Worm (Caenorhabditis elegans) whole organism, L4 larva: ENCODE measurements around the gene srlf-18.

Experiments
- F37D6.2 ChIP-seq: sonication (generic microtip); optimal IDR thresholded peaks from 2 replicates; lab custom pipeline; 2016; ENCODE audit warnings: mild to moderate bottlenecking, missing genetic modification characterization, missing compliant biosample characterization
- F49E8.2 ChIP-seq: sonication (generic microtip); optimal IDR thresholded peaks from 2 replicates; lab custom pipeline; 2016; ENCODE audit warnings: missing compliant biosample characterization, mild to moderate bottlenecking, missing genetic modification characterization, borderline replicate concordance
- Y5F2A.4 ChIP-seq: fragments of 200-800 bp; sonication (Bioruptor generic); optimal IDR thresholded peaks from 2 replicates; lab custom pipeline; 2018; ENCODE audit warnings: mild to moderate bottlenecking, missing genetic modification characterization, missing compliant biosample characterization
- ZK546.5 ChIP-seq, 2 experiments: sonication (generic microtip); optimal IDR thresholded peaks; 2 replicates each; lab custom pipeline; 2017; ENCODE audit warnings: missing biosample characterization in 2 of 2, missing genetic modification characterization in 2 of 2
- aha-1 ChIP-seq: fragments of 150-350 bp; peaks from one replicate; lab custom pipeline; 2014; ENCODE audit warnings: missing biosample characterization, missing genetic modification characterization
- aly-2 ChIP-seq: sonication (generic microtip); optimal IDR thresholded peaks from 2 replicates; lab custom pipeline; 2018; ENCODE audit warnings: missing biosample characterization, missing genetic modification characterization
- attf-4 ChIP-seq: sonication (generic microtip); optimal IDR thresholded peaks from 3 replicates; lab custom pipeline; 2017; ENCODE audit warnings: missing biosample characterization, missing genetic modification characterization
- ceh-20 ChIP-seq: fragments of 200-800 bp; sonication (Bioruptor generic); IDR thresholded peaks from 2 replicates; pipeline ENCODE4 v1.3.6; 2022; ENCODE audit warnings: missing genetic modification reagents, missing genetic modification characterization, missing compliant biosample characterization
- ceh-62 ChIP-seq: sonication (generic microtip); optimal IDR thresholded peaks from 2 replicates; lab custom pipeline; 2017; ENCODE audit warnings: missing biosample characterization, missing genetic modification characterization
- cey-2 ChIP-seq: sonication (generic microtip); optimal IDR thresholded peaks from 3 replicates; lab custom pipeline; 2017; ENCODE audit warnings: missing genetic modification characterization, mild to moderate bottlenecking, missing compliant biosample characterization, antibody characterized with exemption, borderline replicate concordance; ENCODE audit not compliant: insufficient read depth
- daf-12 ChIP-seq: fragments of 150-350 bp; optimal IDR thresholded peaks from 2 replicates; lab custom pipeline; 2014; ENCODE audit warnings: missing biosample characterization, missing genetic modification reagents, missing genetic modification characterization
- daf-16 ChIP-seq, 3 experiments: sonication (generic microtip); optimal IDR thresholded peaks; 2 replicates each; lab custom pipeline; 2016 to 2017; ENCODE audit warnings: missing genetic modification characterization in 3 of 3, missing genetic modification reagents in 3 of 3, mild to moderate bottlenecking in 2 of 3, missing compliant biosample characterization in 2 of 3, missing biosample characterization in 1 of 3, moderate library complexity in 1 of 3
- dmd-6 ChIP-seq: fragments of 200-800 bp; sonication (Bioruptor generic); IDR thresholded peaks from 2 replicates; pipeline ENCODE4 v1.3.6; 2022; ENCODE audit warnings: missing genetic modification reagents, missing genetic modification characterization, missing compliant biosample characterization
- dve-1 ChIP-seq: sonication (generic microtip); optimal IDR thresholded peaks from 2 replicates; lab custom pipeline; 2017; ENCODE audit warnings: antibody characterized with exemption, mild to moderate bottlenecking, missing genetic modification characterization, missing compliant biosample characterization; ENCODE audit not compliant: insufficient read depth
- gei-8 ChIP-seq: fragments of 200-800 bp; sonication (Bioruptor generic); optimal IDR thresholded peaks from 2 replicates; lab custom pipeline; 2018; ENCODE audit warnings: mild to moderate bottlenecking, missing genetic modification characterization, missing compliant biosample characterization
- hif-1 ChIP-seq, 2 experiments: sonication (generic microtip); optimal IDR thresholded peaks; 2 replicates each; lab custom pipeline; 2016 to 2017; ENCODE audit warnings: missing compliant biosample characterization in 2 of 2, missing genetic modification characterization in 2 of 2, missing genetic modification reagents in 2 of 2, missing genotype in 2 of 2, mild to moderate bottlenecking in 1 of 2
- hlh-11 ChIP-seq: fragments of 200-800 bp; sonication (Bioruptor generic); optimal IDR thresholded peaks from 2 replicates; lab custom pipeline; 2018; ENCODE audit warnings: mild to moderate bottlenecking, missing genetic modification characterization, missing compliant biosample characterization
- hlh-30 ChIP-seq: sonication (generic microtip); optimal IDR thresholded peaks from 2 replicates; lab custom pipeline; 2017; ENCODE audit warnings: antibody characterized with exemption, mild to moderate bottlenecking, missing genetic modification characterization, missing compliant biosample characterization; ENCODE audit not compliant: insufficient read depth
- hmg-1.1 ChIP-seq: fragments of 200-800 bp; sonication (Bioruptor generic); IDR thresholded peaks from 2 replicates; pipeline ENCODE4 v1.3.6; 2022; ENCODE audit warnings: missing genetic modification reagents, missing genetic modification characterization, missing compliant biosample characterization
- jun-1 ChIP-seq: fragments of 150-350 bp; optimal IDR thresholded peaks from 2 replicates; lab custom pipeline; 2014; ENCODE audit warnings: missing biosample characterization, missing genetic modification reagents, missing genetic modification characterization
- lin-1 ChIP-seq: fragments of 200-800 bp; sonication (Bioruptor generic); IDR thresholded peaks from 2 replicates; pipeline ENCODE4 v1.3.6; 2022; ENCODE audit warnings: missing genetic modification reagents, missing genetic modification characterization, missing compliant biosample characterization
- lin-15B ChIP-seq: fragments of 150-350 bp; sonication (generic microtip); optimal IDR thresholded peaks from 3 replicates; lab custom pipeline; 2014; ENCODE audit warnings: missing biosample characterization, missing genetic modification characterization
- lsy-2 ChIP-seq, 2 experiments: fragments of 150-350 bp in 1 of 2; sonication (generic microtip) in 1 of 2; optimal IDR thresholded peaks; 2 replicates each; lab custom pipeline; 2014 to 2017; ENCODE audit warnings: missing biosample characterization in 2 of 2, missing genetic modification characterization in 2 of 2
- mdl-1 ChIP-seq, 2 experiments: fragments of 150-350 bp in 1 of 2; sonication (generic microtip) in 1 of 2; optimal IDR thresholded peaks; 2 replicates each; lab custom pipeline; 2014 to 2017; ENCODE audit warnings: missing biosample characterization in 2 of 2, missing genetic modification characterization in 2 of 2
- mxl-2 ChIP-seq: fragments of 200-800 bp; sonication (Bioruptor generic); conservative IDR thresholded peaks from 2 replicates; pipeline ENCODE4 v1.3.6; 2022; ENCODE audit warnings: missing genetic modification reagents, missing genetic modification characterization, missing compliant biosample characterization
- mxl-3 ChIP-seq: fragments of 200-800 bp; sonication (Bioruptor generic); optimal IDR thresholded peaks from 2 replicates; lab custom pipeline; 2018; ENCODE audit warnings: mild to moderate bottlenecking, missing genetic modification characterization, missing compliant biosample characterization
- nhr-10 ChIP-seq: fragments of 150-350 bp; optimal IDR thresholded peaks from 2 replicates; lab custom pipeline; 2014; ENCODE audit warnings: missing biosample characterization, missing genetic modification characterization
- nhr-25 ChIP-seq: sonication (generic microtip); optimal IDR thresholded peaks from 2 replicates; lab custom pipeline; 2017; ENCODE audit warnings: missing genetic modification characterization, mild to moderate bottlenecking, missing compliant biosample characterization, antibody characterized with exemption, moderate library complexity, borderline replicate concordance; ENCODE audit not compliant: insufficient read depth
- nhr-28 ChIP-seq: fragments of 150-350 bp; optimal IDR thresholded peaks from 2 replicates; lab custom pipeline; 2014; ENCODE audit warnings: missing biosample characterization, missing genetic modification characterization
- nhr-48 ChIP-seq: sonication (generic microtip); optimal IDR thresholded peaks from 2 replicates; lab custom pipeline; 2016; ENCODE audit warnings: mild to moderate bottlenecking, missing genetic modification characterization, missing compliant biosample characterization
- nhr-6 ChIP-seq: fragments of 150-350 bp; optimal IDR thresholded peaks from 2 replicates; lab custom pipeline; 2014; ENCODE audit warnings: missing biosample characterization, missing genetic modification characterization
- nhr-76 ChIP-seq: fragments of 150-350 bp; optimal IDR thresholded peaks from 2 replicates; lab custom pipeline; 2014; ENCODE audit warnings: missing biosample characterization, missing genetic modification characterization
- nhr-77 ChIP-seq: fragments of 150-350 bp; optimal IDR thresholded peaks from 2 replicates; lab custom pipeline; 2014; ENCODE audit warnings: missing biosample characterization, missing genetic modification characterization
- pqm-1 ChIP-seq: sonication (generic microtip); optimal IDR thresholded peaks from 2 replicates; lab custom pipeline; 2017; ENCODE audit warnings: missing biosample characterization, missing genetic modification characterization
- spr-1 ChIP-seq: sonication (generic microtip); optimal IDR thresholded peaks from 2 replicates; lab custom pipeline; 2016; ENCODE audit warnings: mild to moderate bottlenecking, missing genetic modification characterization, missing compliant biosample characterization
- spr-3 ChIP-seq: fragments of 200-800 bp; sonication (Bioruptor generic); optimal IDR thresholded peaks from 2 replicates; lab custom pipeline; 2018; ENCODE audit warnings: mild to moderate bottlenecking, missing genetic modification characterization, missing compliant biosample characterization
- tag-97 ChIP-seq: fragments of 200-800 bp; sonication (Bioruptor generic); IDR thresholded peaks from 2 replicates; pipeline ENCODE4 v1.3.6; 2022; ENCODE audit warnings: missing genetic modification characterization, missing compliant biosample characterization
- tra-1 ChIP-seq: fragments of 200-800 bp; sonication (Bioruptor generic); IDR thresholded peaks from 2 replicates; pipeline ENCODE4 v1.3.6; 2022; ENCODE audit warnings: missing genetic modification reagents, missing genetic modification characterization, missing compliant biosample characterization
- unc-62 ChIP-seq, 3 experiments: fragments of 150-350 bp in 1 of 3; sonication (generic microtip); optimal IDR thresholded peaks in 2 of 3; peaks in 1 of 3; 1 replicate in 1 of 3; 2 replicates in 2 of 3; lab custom pipeline; 2014 to 2017; ENCODE audit warnings: missing biosample characterization in 3 of 3, missing genetic modification characterization in 3 of 3, missing genetic modification reagents in 3 of 3, missing genotype in 1 of 3

The srlf-18 gene

DNA sequence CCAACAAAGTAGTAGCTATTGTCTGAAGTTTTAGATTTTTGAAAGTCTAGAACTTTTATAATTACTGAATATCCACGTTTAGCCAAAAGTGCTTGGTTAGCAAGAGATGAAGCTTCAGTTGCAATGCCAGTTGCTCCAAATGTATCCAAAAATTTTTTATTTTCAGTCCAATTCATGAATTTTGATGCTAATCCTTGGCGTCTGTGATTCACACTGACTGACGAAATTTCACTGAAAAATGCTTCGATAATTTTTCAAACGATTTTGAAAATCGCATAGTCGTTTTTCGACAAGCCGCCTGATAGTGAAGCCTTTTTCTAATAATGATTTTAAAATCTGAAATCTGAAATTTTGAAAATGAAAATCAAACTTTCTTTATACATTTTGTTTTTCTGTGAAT is 7.2 kb downstream of the srlf-18 start:
- TF ChIP-seq aha-1 (tag; lab: Kevin White, UChicago) (peak; percentile 93), daf-16 (GFP tag; optimal IDR thresholded peaks at IDR 0.05; lab: Kevin White, UChicago) (no peak), daf-16 (tag; optimal IDR thresholded peaks at IDR 0.05; lab: Kevin White, UChicago) (no peak)

DNA sequence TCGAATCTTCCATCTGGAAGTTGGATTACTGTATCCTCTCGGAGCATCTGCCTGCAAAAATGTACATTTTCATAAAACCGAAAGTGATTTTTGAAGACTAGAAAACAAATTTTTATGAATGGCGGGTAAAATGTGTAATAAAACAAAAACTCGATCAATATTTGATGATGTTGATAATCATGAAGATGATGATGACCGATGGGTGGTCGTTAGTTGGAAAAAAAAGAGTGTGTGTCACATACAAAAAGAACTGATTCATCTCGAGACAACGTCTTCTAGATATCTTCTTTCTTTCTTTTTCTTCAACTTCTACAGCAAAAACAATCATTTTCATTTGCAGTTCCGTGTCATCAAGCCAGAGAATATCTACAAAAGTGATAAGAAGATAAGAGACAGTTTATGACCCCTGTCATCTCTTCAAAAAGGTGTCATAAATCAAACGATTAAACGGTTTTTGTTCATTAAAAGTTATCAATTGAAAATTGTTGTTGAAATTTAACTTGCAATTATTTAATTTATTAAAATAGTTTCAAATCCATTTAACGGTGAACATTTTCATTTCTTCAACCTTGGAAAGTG is 8.7 kb downstream of the srlf-18 start, which contains the start of gene bcc-1:
Gene bcc-1 (minus strand): TSS at position 51 of the 579 bp plus-strand sequence.
- no peak for TF ChIP-seq ceh-62 (tag; lab: Kevin White, UChicago)
- TF ChIP-seq ceh-20 (GFP tag; lab: Robert Waterston, UW): peak; percentile 78; the same call in 1 of the 2 replicates
- no peak for TF ChIP-seq F37D6.2
- no peak for TF ChIP-seq gei-8
- TF ChIP-seq nhr-77 (tag; lab: Kevin White, UChicago): peak; percentile 23
- TF ChIP-seq mdl-1 (tag; optimal IDR thresholded peaks at IDR 0.05; lab: Kevin White, UChicago): peak in 1 of 2 experiments; percentile 53
- no peak for TF ChIP-seq pqm-1 (tag; lab: Kevin White, UChicago)
- no peak for TF ChIP-seq spr-1
- TF ChIP-seq tra-1 (GFP tag; lab: Robert Waterston, UW): 0 out of 2 replicates have a peak, but pooled peaks have one; percentile 38
- TF ChIP-seq cey-2 (tag; lab: Kevin White, UChicago): peak; percentile 42
- no peak for TF ChIP-seq hif-1 (tag; optimal IDR thresholded peaks at IDR 0.05; lab: Kevin White, UChicago)
- no peak for TF ChIP-seq dmd-6
- TF ChIP-seq mxl-2 (GFP tag; lab: Robert Waterston, UW): no peak
- TF ChIP-seq nhr-6: no peak
- TF ChIP-seq dve-1 (tag; lab: Kevin White, UChicago): peak; percentile 44
- TF ChIP-seq mxl-3 (GFP tag; lab: Kevin White, UChicago): peak; percentile 27
- TF ChIP-seq tag-97: no peak
- peak; percentile 62 for TF ChIP-seq nhr-28 (tag; lab: Kevin White, UChicago)
- no peak for TF ChIP-seq ZK546.5 (tag; optimal IDR thresholded peaks at IDR 0.05; lab: Kevin White, UChicago)
- TF ChIP-seq nhr-48 (tag; lab: Kevin White, UChicago): no peak
- TF ChIP-seq nhr-25 (tag; lab: Kevin White, UChicago): peak; percentile 10
- peak; percentile 55 for TF ChIP-seq hlh-11 (tag; lab: Kevin White, UChicago)
- peak in 1 of 2 experiments; percentile 98 for TF ChIP-seq unc-62 (GFP tag; optimal IDR thresholded peaks at IDR 0.05 in 1 of 2; lab: Kevin White, UChicago)
- TF ChIP-seq unc-62 (tag; optimal IDR thresholded peaks at IDR 0.05; lab: Kevin White, UChicago): no peak
- no peak for TF ChIP-seq lin-15B (tag; lab: Kevin White, UChicago)
- no peak for TF ChIP-seq F49E8.2
- no peak for TF ChIP-seq aly-2 (tag; lab: Kevin White, UChicago)
- no peak for TF ChIP-seq lin-1 (GFP tag; lab: Robert Waterston, UW)
- peak in 1 of 2 experiments; percentile 41 for TF ChIP-seq lsy-2 (tag; optimal IDR thresholded peaks at IDR 0.05; lab: Kevin White, UChicago)
- no peak for TF ChIP-seq daf-12
- peak; percentile 43 for TF ChIP-seq hlh-30 (tag; lab: Kevin White, UChicago)
- TF ChIP-seq nhr-76: no peak
- peak; percentile 65 for TF ChIP-seq aha-1 (tag; lab: Kevin White, UChicago)
- no peak for TF ChIP-seq attf-4 (tag; lab: Kevin White, UChicago)

DNA sequence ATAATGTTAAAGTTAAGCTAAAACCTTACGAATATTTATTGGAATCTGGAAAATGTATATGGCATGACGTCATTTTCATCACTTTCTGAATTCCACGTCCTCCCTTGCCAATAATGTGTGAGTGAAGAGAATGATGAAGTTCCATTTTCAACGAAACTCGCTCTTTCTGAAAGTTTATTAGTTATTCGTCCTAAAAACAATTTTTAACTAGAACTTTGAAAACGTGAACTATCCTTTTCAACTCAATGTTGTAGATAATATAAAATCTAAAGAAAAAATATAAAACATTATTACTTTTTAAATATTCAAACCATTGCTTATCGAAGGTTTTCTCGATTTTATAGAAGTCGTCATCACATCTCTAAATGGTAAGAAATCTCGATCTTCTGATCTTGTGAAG is 11.8 kb downstream of the srlf-18 start, which contains the start of gene M7.7:
Gene M7.7 (plus strand): TSS at position 301 of the 400 bp plus-strand sequence.
- TF ChIP-seq nhr-10 (tag; lab: Kevin White, UChicago) (no peak), ZK546.5 (tag; optimal IDR thresholded peaks at IDR 0.05; lab: Kevin White, UChicago) (no peak), nhr-28 (tag; lab: Kevin White, UChicago) (no peak), daf-16 (GFP tag; optimal IDR thresholded peaks at IDR 0.05; lab: Kevin White, UChicago) (no peak), daf-16 (tag; optimal IDR thresholded peaks at IDR 0.05; lab: Kevin White, UChicago) (no peak), jun-1 (tag; lab: Kevin White, UChicago) (no peak), spr-3 (no peak), hmg-1.1 (no peak), Y5F2A.4 (GFP tag; lab: Kevin White, UChicago) (no peak)
- TF ChIP-seq, all 104 proteins: peak for 0
